Worm (Caenorhabditis elegans): ENCODE data around the gene pak-2.

DNA sequence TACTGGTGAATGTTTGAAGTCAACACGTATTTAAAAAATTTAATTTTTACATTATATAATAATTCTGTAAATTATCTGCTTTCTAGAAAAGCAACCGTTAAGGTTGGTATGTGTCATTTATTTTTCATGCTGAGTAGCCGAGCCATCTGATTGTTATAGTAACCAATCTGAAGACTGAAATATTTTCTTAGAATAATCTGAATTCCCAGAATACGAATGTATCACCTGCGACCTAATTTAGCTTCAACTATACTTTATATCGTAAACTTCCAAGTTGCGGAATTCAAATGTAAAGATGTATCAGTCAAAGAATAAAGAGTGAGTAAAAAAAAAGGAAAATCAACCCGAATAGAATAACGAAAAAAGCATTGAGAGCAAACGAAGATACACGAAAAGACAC, 6.0 kb downstream of the pak-2 start:
- no peak for TF ChIP-seq ceh-82 (tag; optimal IDR thresholded peaks at IDR 0.05)
- no peak for TF ChIP-seq zag-1 (tag; optimal IDR thresholded peaks at IDR 0.05)
- no peak for TF ChIP-seq elt-1 (tag; optimal IDR thresholded peaks at IDR 0.05)
- no peak for TF ChIP-seq fos-1 (tag; optimal IDR thresholded peaks at IDR 0.05)
- no peak for TF ChIP-seq egl-27 (tag; optimal IDR thresholded peaks at IDR 0.05)

All from whole organism, L3 larva.